Fruit fly (Drosophila melanogaster): ENCODE data around the gene Jhbp4.

DNA sequence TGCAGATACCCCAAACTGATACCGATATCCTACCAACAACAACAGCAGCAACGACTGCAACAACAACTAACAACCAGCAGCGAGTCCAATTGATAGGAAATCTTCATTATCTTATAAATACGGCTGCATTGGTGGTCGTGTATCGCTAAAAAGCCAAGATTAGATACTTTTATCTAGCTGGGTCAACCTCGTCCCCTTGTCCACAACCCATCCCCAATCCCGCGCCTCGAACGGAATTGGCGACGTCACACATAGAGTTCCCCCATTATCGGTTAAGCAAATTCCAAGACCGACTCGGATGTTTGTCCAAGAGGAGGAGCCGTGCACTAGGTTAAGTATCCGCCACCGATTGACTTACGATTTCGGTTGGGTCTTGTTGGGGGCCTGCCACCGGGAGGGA lies 35.0 kb upstream of the Jhbp4 start:
- TF ChIP-seq CG9437 (GFP tag; optimal IDR thresholded peaks at IDR 0.05) (no peak), gem (tag; optimal IDR thresholded peaks at IDR 0.05) (no peak), Neu2 (GFP tag; optimal IDR thresholded peaks at IDR 0.05; ENCODE audit: borderline replicate concordance) (no peak), chn (GFP tag; optimal IDR thresholded peaks at IDR 0.05) (no peak), MTF-1 (GFP tag; optimal IDR thresholded peaks at IDR 0.05; ENCODE audit: borderline replicate concordance) (no peak)
